Worm (Caenorhabditis elegans): ENCODE data around the gene pals-34.

pals-34 gene

DNA sequence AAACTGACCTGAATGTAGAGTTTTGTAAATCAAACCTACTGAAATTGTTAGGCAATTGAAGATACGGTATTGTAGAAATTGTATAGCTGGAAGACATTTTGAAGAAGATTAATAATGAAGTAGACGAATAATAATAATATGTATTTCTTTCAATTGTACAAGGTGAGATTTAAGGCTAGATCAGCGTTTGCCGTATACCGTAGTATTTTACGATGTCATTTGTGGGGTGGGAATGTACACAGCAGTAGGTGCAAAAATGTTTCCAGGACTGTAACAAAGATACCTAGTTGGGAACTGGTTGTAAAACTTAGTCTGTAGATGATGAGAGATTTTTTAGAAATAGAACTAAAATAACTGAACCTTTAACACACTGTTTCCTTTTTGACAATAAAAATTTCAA lies 38.3 kb upstream of the pals-34 start, which contains the start of gene ceh-76:
Gene ceh-76, minus strand, starts transcription at position 101 of the 400 bp plus-strand sequence.
- TF ChIP-seq snpc-1.2 (GFP tag; IDR thresholded peaks at IDR 0.05) = no peak

DNA sequence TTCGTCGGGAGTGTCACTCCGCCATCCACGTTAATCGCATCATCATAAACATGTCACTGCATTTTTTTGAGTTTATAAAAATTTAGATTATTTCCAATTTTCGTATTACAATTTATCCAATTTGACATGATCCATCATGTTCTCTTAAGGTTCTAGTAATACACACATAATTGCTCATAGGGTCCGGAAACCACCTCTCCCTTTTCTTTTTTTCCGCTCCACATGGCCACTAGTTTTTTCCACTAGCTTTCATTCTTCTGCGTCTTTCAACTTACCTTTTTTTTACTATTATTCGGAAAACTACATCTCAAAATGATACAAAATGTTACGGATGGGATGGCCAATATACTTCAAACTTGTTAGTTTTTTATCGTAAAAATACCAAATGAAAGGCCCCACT lies 29.6 kb upstream of the pals-34 start, which contains the start of gene Y97E10AL.1:
Gene Y97E10AL.1, plus strand, starts transcription at position 301 of the 400 bp plus-strand sequence.
- TF ChIP-seq aly-2 (tag; optimal IDR thresholded peaks at IDR 0.05) (no peak), D1046.2 (GFP tag; IDR thresholded peaks at IDR 0.05) (no peak), zip-2 (tag; optimal IDR thresholded peaks at IDR 0.05) (no peak), ceh-28 (tag; optimal IDR thresholded peaks at IDR 0.05) (no peak), fos-1 (tag; optimal IDR thresholded peaks at IDR 0.05) (no peak), nhr-28 (tag; optimal IDR thresholded peaks at IDR 0.05) (no peak), T26A8.4 (GFP tag; IDR thresholded peaks at IDR 0.05) (no peak), lir-3 (tag; optimal IDR thresholded peaks at IDR 0.05) (no peak), hmg-1.1 (GFP tag; IDR thresholded peaks at IDR 0.05) (no peak), mdl-1 (tag; optimal IDR thresholded peaks at IDR 0.05) (no peak), fkh-10 (GFP tag; optimal IDR thresholded peaks at IDR 0.05) (no peak), mdt-29 (GFP tag; IDR thresholded peaks at IDR 0.05) (no peak), nhr-6 (tag; optimal IDR thresholded peaks at IDR 0.05) (no peak), ceh-82 (tag; optimal IDR thresholded peaks at IDR 0.05) (no peak), mxl-2 (GFP tag; conservative IDR thresholded peaks at IDR 0.05) (no peak), mxl-3 (GFP tag; optimal IDR thresholded peaks at IDR 0.05) (no peak)

DNA sequence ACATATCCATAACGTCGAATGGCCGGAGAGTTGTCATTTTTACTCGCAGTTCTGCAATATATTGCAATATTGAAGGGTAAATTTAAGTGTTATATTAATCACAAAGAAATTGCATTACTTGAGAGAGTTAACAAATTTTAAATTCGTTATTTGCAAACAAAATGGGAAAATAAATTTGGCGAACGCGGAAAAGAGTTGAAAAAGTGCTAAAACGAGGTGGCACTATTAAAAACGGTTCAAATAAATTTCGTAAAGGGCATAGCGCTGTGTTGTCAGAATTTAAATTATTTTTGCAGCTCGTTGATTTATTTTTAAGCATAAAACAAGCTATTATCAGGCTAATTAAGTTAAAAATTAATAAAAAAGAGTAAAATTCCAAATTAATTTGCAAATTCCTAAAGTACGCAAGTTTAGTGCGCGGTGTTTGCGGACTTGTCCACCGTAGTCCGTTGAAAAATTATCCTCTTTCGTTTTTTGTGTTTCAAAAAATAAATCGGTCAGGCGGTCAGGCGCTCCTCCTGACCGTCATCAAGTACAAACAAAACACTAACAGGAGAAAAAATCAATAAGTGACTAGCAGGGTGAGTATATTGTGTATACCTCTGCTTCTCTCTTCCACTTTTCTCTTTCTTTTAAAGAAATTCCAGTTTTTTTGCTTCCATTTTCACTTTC lies 27.2 kb upstream of the pals-34 start, which contains the start of the genes natb-1 and abhd-12:
Gene natb-1, minus strand, starts transcription at position 51 of the 672 bp plus-strand sequence.
Gene abhd-12, plus strand, starts transcription at position 499 of the 672 bp plus-strand sequence.
- TF ChIP-seq lsy-2 (tag; optimal IDR thresholded peaks at IDR 0.05) (peak; percentile 39 to 96), dpl-1 (GFP tag; optimal IDR thresholded peaks at IDR 0.05) (peak; percentile 21), ceh-20 (GFP tag; IDR thresholded peaks at IDR 0.05) (no peak), pha-4 (GFP tag; IDR thresholded peaks at IDR 0.05) (no peak), pha-4 (tag; optimal IDR thresholded peaks at IDR 0.05) (peak; percentile 92), lin-15B (tag; optimal IDR thresholded peaks at IDR 0.05) (no peak), mep-1 (tag; optimal IDR thresholded peaks at IDR 0.05) (peak; percentile 41), dve-1 (tag; optimal IDR thresholded peaks at IDR 0.05; ENCODE audit: insufficient read depth) (peak; percentile 57), nhr-28 (tag; optimal IDR thresholded peaks at IDR 0.05) (peak; percentile 40), mxl-3 (GFP tag; optimal IDR thresholded peaks at IDR 0.05) (peak; percentile 11), mes-2 (tag; optimal IDR thresholded peaks at IDR 0.05; ENCODE audit: poor library complexity, severe bottlenecking) (peak; percentile 46), daf-16 (GFP tag; optimal IDR thresholded peaks at IDR 0.05) (no peak), daf-16 (tag; optimal IDR thresholded peaks at IDR 0.05) (peak; percentile 56), hlh-11 (tag; optimal IDR thresholded peaks at IDR 0.05) (peak; percentile 45), nhr-77 (tag; optimal IDR thresholded peaks at IDR 0.05) (peak; percentile 50), hlh-30 (tag; optimal IDR thresholded peaks at IDR 0.05; ENCODE audit: insufficient read depth) (peak; percentile 95), tra-1 (GFP tag; IDR thresholded peaks at IDR 0.05) (no peak)

DNA sequence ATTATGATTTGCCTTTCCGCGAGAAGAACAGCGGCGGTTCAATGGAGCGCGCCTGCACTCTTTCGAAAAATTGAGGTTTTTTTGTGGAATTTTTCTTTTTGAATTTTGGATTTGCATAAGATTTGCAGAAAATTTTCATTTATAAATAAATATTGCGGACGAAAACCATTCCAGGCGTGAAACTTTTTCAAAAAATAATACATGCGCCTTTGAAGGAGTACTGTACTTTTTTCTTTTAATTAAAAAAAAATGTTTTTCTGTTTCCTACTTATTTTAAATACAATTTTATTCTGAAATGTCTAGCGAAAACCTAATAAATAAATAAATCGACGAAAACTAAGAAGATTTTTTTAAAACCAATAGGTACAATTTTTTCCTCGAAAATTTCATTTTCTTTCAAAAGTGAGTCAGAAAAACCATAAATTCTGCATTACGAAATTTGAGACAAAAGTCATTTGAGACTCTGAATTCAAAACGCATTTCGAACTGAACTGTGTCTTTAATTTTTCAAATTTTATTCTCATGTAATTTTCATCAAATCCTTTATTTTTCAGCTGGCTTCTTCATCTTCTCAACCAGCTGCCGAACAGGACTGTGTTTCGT lies 24.8 kb upstream of the pals-34 start, which contains the start of gene F26D11.1:
Gene F26D11.1, plus strand, starts transcription at position 553 of the 603 bp plus-strand sequence.
- TF ChIP-seq set-16 (GFP tag; IDR thresholded peaks at IDR 0.05) (no peak), lin-13 (GFP tag; optimal IDR thresholded peaks at IDR 0.05) (no peak), zip-11 (GFP tag; IDR thresholded peaks at IDR 0.05) (no peak), tag-97 (GFP tag; IDR thresholded peaks at IDR 0.05) (no peak), hmg-1.1 (GFP tag; IDR thresholded peaks at IDR 0.05) (no peak), ces-1 (GFP tag; optimal IDR thresholded peaks at IDR 0.05) (no peak)

All from whole organism, L4 larva.